Worm (Caenorhabditis elegans) whole organism, L2 larva: Measurements from ENCODE around the gene Y6E2A.5.

Experiments
- C34F6.9 ChIP-seq: fragments of 150-350 bp; optimal IDR thresholded peaks from 2 replicates; lab custom pipeline; 2014; ENCODE audit warnings: missing biosample characterization, missing genetic modification characterization
- F13H6.1 ChIP-seq: sonication (generic microtip); optimal IDR thresholded peaks from 2 replicates; lab custom pipeline; 2016; ENCODE audit warnings: missing genetic modification characterization, missing compliant biosample characterization
- alr-1 ChIP-seq: fragments of 150-350 bp; optimal IDR thresholded peaks from 2 replicates; lab custom pipeline; 2014; ENCODE audit warnings: missing biosample characterization, missing genetic modification characterization
- ama-1 ChIP-seq: fragments of 150-350 bp; optimal IDR thresholded peaks from 2 replicates; lab custom pipeline; 2018; ENCODE audit warnings: inconsistent platforms
- blmp-1 ChIP-seq: sonication (generic microtip); optimal IDR thresholded peaks from 2 replicates; lab custom pipeline; 2017; ENCODE audit warnings: missing genetic modification characterization, mild to moderate bottlenecking, missing compliant biosample characterization, antibody characterized with exemption, moderate library complexity; ENCODE audit not compliant: insufficient read depth
- lsy-2 ChIP-seq, 2 experiments: fragments of 150-350 bp in 1 of 2; sonication (generic microtip) in 1 of 2; optimal IDR thresholded peaks; 2 replicates each; lab custom pipeline; 2014 to 2017; ENCODE audit warnings: missing biosample characterization in 2 of 2, missing genetic modification characterization in 2 of 2
- mdl-1 ChIP-seq, 2 experiments: fragments of 150-350 bp in 1 of 2; sonication (generic microtip) in 1 of 2; optimal IDR thresholded peaks; 2 replicates each; lab custom pipeline; 2017; ENCODE audit warnings: missing biosample characterization in 2 of 2, missing genetic modification characterization in 2 of 2
- nhr-12 ChIP-seq: fragments of 150-350 bp; optimal IDR thresholded peaks from 2 replicates; lab custom pipeline; 2014; ENCODE audit warnings: missing biosample characterization, missing genetic modification characterization
- sma-3 ChIP-seq: sonication (generic microtip); optimal IDR thresholded peaks from 2 replicates; lab custom pipeline; 2016; ENCODE audit warnings: missing genetic modification reagents, missing genetic modification characterization, missing compliant biosample characterization
- zag-1 ChIP-seq: fragments of 150-350 bp; optimal IDR thresholded peaks from 2 replicates; lab custom pipeline; 2014; ENCODE audit warnings: missing biosample characterization, missing genetic modification characterization

DNA sequence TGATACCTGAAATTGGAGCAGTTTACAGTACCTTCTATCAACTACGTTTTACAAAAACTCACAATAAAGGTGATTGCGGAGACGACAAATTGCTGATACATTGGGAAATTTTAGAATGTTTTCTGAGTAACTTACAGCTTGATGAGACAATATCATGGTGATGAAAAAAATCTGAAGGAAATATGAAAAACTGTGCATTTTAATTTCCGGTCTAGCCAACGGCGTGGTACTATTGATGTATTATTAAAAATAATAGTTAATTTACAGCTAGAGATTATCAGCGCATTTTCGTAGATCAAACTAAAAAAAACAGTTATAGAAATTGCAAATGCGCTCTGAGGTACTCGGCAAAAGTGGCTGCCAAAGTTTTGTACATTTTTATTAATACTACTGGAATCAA is 20.4 kb downstream of the Y6E2A.5 start, which contains the start of gene srx-29:
- TF ChIP-seq F13H6.1 (tag; lab: Kevin White, UChicago): no peak
- no peak for TF ChIP-seq alr-1 (tag; lab: Kevin White, UChicago)
- TF ChIP-seq lsy-2 (tag; optimal IDR thresholded peaks at IDR 0.05; lab: Kevin White, UChicago): no peak
- TF ChIP-seq nhr-12: no peak
- TF ChIP-seq blmp-1 (tag; lab: Kevin White, UChicago): no peak
- no peak for TF ChIP-seq ama-1 (lab: Kevin White, UChicago)
- TF ChIP-seq sma-3 (GFP tag; lab: Kevin White, UChicago): no peak
- TF ChIP-seq C34F6.9 (tag; lab: Kevin White, UChicago): no peak
- no peak for TF ChIP-seq zag-1 (tag; lab: Kevin White, UChicago)
- TF ChIP-seq mdl-1 (tag; optimal IDR thresholded peaks at IDR 0.05; lab: Kevin White, UChicago): no peak
